Worm (Caenorhabditis elegans) whole organism, dauer: Measurements from ENCODE around the gene dagl-2.

Experiments used
- unc-62 ChIP-seq: sonication (generic microtip); optimal IDR thresholded peaks from 2 replicates; lab custom pipeline; 2017; ENCODE audit warnings: missing biosample characterization, missing genetic modification reagents, missing genetic modification characterization

Gene dagl-2

ce11 chrIII:775443-775842 lies 7.7 kb downstream of the dagl-2 start:
- no peak for TF ChIP-seq unc-62 (GFP tag; lab: Kevin White, UChicago)

DNA sequence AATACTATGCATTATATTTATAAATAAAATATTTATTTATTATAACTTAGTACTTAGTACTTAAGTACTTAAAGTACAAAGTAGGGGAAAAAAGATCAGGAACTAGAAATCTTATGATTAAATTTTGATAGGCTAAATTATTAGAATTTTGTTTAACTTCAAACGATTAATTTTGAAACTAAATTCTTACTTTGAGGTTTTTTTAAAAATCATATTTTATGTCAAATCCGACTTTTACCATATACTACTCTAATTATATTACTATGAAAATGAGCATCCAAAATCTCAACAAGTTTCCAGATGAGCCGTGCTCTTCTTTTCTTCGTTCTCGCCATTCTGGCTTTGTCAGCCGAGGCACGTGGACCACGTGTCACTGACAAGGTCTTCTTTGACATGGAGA lies 10.0 kb downstream of the dagl-2 start, which contains the start of gene cyn-6:
cyn-6 (plus strand) TSS at position 301 of the 400 bp plus-strand sequence.
- TF ChIP-seq unc-62 (GFP tag; lab: Kevin White, UChicago): no peak

ce11 chrIII:772675-773074 lies 10.4 kb downstream of the dagl-2 start:
- no peak for TF ChIP-seq unc-62 (GFP tag; lab: Kevin White, UChicago)

DNA sequence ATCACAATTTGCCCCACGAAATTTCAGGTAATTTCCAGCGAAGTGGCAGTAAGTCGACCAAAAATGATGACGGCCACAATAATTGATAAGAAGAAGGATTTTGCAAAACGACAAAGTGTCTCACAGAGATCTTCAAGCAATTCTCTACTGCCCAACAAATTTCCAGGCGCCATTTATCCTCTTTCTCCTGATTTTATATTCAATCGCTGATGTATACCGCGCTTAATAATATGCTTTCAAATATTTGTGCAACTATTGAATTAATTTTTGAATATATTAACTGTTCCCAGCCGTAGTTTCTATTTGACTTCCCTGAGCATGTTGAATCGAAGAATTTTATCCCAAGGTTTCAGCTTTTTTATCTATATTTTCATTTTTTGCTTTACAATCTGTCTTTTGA lies 12.1 kb downstream of the dagl-2 start, which contains the start of gene tpst-2:
tpst-2 (plus strand) TSS at position 301 of the 400 bp plus-strand sequence.
- TF ChIP-seq unc-62 (GFP tag; lab: Kevin White, UChicago): no peak

DNA sequence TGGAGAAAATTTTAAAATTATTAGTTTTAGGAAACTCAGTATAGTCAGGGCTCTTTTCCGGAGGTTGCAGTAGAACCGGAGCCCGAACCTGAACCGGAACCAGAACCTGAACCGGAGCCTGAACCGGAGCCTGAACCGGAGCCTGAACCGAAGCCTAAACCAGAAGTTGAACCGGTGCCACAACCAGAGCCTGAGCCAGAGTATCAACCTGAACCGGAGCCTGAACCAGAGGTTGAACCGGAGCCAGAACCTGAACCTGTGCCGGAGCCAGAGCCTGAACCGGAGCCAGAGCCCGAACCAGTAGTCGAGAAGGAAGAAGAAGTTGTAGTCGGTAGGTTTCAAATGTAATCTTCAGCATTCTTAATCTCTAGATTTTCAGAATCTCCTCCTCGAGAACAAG lies 14.6 kb downstream of the dagl-2 start:
- no peak for TF ChIP-seq unc-62 (GFP tag; lab: Kevin White, UChicago)

DNA sequence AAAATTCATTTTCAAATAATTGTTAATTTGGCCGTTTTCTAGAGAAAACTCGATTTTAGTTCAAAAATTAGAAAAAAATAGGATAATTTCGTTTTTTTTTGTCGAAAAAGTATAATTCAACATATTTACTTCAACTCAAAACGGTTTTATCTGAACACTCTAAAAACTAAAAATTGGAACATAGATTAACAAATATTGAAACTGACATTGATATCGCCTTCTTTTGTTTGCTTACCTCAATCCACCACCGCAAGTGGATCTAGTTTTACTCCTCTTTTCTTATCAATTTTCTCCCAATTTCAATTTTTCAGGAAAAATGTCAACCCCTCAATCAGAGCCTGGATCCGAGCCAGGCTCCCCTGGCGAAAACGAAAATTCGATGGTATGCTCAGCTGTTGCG lies 18.2 kb downstream of the dagl-2 start, which contains the start of gene ptl-1:
ptl-1 (plus strand) TSS at position 301 of the 400 bp plus-strand sequence.
- no peak for TF ChIP-seq unc-62 (GFP tag; lab: Kevin White, UChicago)

DNA sequence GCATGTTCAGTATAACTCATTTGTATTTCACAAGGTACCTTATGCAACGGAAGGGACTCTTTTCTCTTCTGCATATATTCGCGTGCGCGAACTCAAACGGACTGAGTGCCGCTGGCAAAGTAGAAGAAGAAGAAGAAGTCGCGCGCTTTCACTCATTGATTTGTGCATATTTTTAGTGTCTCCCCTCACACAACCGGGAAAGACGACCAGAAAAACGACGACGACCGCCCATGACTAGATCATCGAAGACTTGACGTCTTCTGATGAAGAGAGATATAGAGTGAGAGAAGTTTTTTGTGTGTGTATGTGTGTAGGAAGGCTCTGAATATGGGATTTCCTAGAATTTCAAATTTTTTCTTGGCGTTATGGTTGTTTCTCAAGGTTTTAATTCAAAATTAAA lies 18.7 kb downstream of the dagl-2 start:
- no peak for TF ChIP-seq unc-62 (GFP tag; lab: Kevin White, UChicago)

DNA sequence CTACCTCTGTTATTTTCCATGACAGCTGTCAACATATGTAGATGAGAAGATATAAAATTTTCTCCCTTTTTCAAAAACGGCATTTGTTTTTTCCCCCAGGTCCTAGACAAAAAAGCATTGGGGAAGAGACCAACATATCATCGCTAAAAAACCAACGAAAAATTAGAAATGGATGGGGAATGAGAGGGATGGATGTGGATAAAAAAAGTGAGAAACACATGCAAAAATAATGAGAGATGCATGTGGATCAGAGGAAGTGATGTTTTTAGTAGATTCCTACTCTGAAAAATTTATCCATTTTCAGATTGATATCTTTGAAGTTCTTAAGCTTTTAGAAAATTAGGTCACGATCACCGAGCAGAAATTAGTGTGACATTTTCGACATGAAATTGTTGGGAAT lies 20.6 kb downstream of the dagl-2 start:
- TF ChIP-seq unc-62 (GFP tag; lab: Kevin White, UChicago): no peak

- no peak for TF ChIP-seq unc-62 (GFP tag; lab: Kevin White, UChicago)
These were observed 21.6 kb downstream of the dagl-2 start, which contains the start of gene nlp-52 for ce11 chrIII:761476-761875. nlp-52 (plus strand) TSS chrIII:761776.

DNA sequence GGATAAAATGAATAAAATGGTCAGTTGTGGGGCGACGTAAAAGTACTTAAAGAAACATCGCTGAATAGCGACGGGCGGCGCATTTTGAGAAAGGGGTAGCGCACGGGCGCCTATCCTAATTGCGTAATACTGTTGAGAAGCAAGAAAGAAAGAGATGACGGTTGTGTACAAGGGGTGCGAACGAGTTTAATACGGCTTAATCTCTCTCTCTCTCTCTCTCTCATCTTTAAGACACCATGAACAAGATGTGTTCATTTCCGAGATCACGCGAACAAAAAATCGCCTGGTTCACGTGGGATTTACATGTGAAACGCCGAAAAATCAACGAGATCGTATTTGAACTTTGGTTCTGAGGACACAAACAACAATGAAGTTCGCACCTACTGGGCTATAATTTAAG lies 23.4 kb downstream of the dagl-2 start:
- TF ChIP-seq unc-62 (GFP tag; lab: Kevin White, UChicago): no peak

DNA sequence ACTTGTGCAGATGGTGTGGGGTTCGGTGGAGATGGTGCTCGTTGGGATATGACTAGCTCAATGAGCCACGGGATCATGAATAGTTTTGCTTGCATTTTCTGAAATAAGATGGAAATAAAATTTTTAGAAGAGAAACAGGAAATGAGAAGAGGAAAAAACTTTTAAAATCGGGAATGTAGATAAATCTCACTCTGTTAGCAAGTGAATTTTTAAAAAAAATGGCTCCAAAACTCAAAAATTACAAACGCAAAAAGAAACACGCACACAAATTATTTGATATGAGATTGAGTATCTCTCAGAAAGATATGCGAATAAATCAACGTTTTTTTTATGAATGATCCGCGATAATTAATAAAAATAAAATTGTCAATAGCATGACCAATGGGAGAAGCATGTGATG lies 25.1 kb downstream of the dagl-2 start, which contains the start of gene T17H7.7:
T17H7.7 (minus strand) TSS at position 101 of the 400 bp plus-strand sequence.
- TF ChIP-seq unc-62 (GFP tag; lab: Kevin White, UChicago): no peak

- TF ChIP-seq unc-62 (GFP tag; lab: Kevin White, UChicago): no peak
These were observed 28.7 kb downstream of the dagl-2 start for ce11 chrIII:754371-754770.

- TF ChIP-seq unc-62 (GFP tag; lab: Kevin White, UChicago): no peak
These were observed 30.8 kb downstream of the dagl-2 start, which contains the start of gene pat-12 for ce11 chrIII:752326-752725. pat-12 (minus strand) TSS chrIII:752426.

DNA sequence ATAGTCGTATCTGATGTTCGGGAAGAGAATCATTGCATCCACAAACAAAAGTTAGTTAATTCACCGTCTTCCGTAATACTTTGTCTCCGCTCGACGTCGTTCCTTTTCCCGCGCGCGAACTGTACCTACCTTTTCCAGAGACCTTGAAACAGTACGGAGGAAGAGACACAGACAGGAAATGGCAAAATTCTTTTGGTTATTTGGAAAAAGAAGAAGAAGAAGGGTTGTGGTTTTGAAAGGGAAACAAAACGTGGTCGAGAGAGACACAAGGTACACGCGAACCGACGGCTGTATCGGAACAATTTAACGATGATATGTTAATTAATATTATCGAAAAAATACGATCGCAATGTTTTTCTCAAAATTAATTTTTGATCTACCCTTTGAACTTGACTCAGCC lies 33.1 kb downstream of the dagl-2 start:
- no peak for TF ChIP-seq unc-62 (GFP tag; lab: Kevin White, UChicago)

DNA sequence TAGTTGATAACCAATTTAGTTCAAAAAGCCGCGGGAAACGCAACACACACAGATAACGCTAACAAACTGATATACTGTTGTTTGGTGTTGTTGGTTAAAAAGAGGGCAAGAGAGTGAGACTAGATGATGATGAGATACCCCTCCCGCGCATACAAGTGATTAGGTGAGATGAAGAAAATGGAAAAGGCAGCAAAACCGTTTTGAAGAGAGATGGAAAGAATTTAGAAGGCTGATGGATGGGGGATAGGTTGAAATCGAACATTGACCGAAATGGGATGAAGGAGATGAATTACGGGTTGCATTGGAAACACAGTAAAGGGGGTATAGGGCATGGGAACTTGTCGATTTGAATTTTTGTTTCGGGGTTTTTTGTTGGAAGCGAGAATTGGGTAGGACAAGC lies 34.3 kb downstream of the dagl-2 start:
- TF ChIP-seq unc-62 (GFP tag; lab: Kevin White, UChicago): no peak

ce11 chrIII:744459-744858 lies 38.6 kb downstream of the dagl-2 start:
- no peak for TF ChIP-seq unc-62 (GFP tag; lab: Kevin White, UChicago)

- no peak for TF ChIP-seq unc-62 (GFP tag; lab: Kevin White, UChicago)
These were observed 42.7 kb downstream of the dagl-2 start, which contains the start of gene idpp-1 for ce11 chrIII:740382-740781. idpp-1 (plus strand) TSS chrIII:740682.

DNA sequence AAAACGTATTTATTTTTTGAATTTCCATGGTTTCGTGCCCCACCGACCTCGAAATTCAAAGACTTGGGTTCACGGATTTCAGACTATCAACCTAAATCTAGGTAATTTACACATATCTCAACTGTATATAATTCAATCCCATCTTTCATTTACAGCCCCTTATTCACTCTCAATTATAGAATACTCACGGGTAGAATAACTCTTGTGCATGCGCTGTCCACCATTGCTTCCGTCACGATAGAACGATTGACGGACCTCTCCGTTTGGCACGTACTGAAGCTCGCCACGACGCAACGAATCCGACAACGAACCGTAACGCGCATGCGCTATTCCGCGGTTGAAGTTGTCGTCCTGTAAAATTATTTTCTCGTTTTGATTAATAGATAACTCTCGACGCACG lies 54.4 kb downstream of the dagl-2 start:
- no peak for TF ChIP-seq unc-62 (GFP tag; lab: Kevin White, UChicago)
